Fruit fly (Drosophila melanogaster): ENCODE data around the gene Sbat.

Gene Sbat

dm6 chr2L:2885503-2886225 lies 7.5 kb downstream of the Sbat start, which contains the start of the genes NTPase and lilli (continued):
- 0 out of 2 replicates have a peak, but pooled peaks have one; percentile 9 for TF ChIP-seq CG15336 (GFP tag; IDR thresholded peaks at IDR 0.05)
- TF ChIP-seq CG4318 (GFP tag; optimal IDR thresholded peaks at IDR 0.05): no peak
- peak; percentile 3 for TF ChIP-seq CG8632 (GFP tag; optimal IDR thresholded peaks at IDR 0.05)
- TF ChIP-seq CG34406 (GFP tag; optimal IDR thresholded peaks at IDR 0.05): peak; percentile 41
- TF ChIP-seq svp (GFP tag): peak; percentile 35
- TF ChIP-seq salr (GFP tag; optimal IDR thresholded peaks at IDR 0.05): peak in 1 of 2 experiments; percentile 64
- peak; percentile 8 for TF ChIP-seq vri (GFP tag; optimal IDR thresholded peaks at IDR 0.05)
- peak; percentile 19 for TF ChIP-seq dsx (GFP tag; optimal IDR thresholded peaks at IDR 0.05; ENCODE audit: poor library complexity, severe bottlenecking)
- TF ChIP-seq OdsH (GFP tag; optimal IDR thresholded peaks at IDR 0.05): peak; percentile 56
- peak; percentile 72 for TF ChIP-seq CG31627 (GFP tag; optimal IDR thresholded peaks at IDR 0.05)
- TF ChIP-seq Met (GFP tag; optimal IDR thresholded peaks at IDR 0.05): peak; percentile 42
- peak; percentile 57 for TF ChIP-seq fkh (GFP tag; optimal IDR thresholded peaks at IDR 0.05)
- TF ChIP-seq Blimp-1 (GFP tag; optimal IDR thresholded peaks at IDR 0.05): no peak
- peak; percentile 34 for TF ChIP-seq Sox15 (GFP tag; optimal IDR thresholded peaks at IDR 0.05)
- peak; percentile 66 for TF ChIP-seq topi (GFP tag; optimal IDR thresholded peaks at IDR 0.05)
- TF ChIP-seq fd59A (GFP tag; optimal IDR thresholded peaks at IDR 0.05): no peak
- TF ChIP-seq Smox (GFP tag; optimal IDR thresholded peaks at IDR 0.05): peak; percentile 63
- TF ChIP-seq Ets21C (GFP tag; optimal IDR thresholded peaks at IDR 0.05): peak; percentile 31
- TF ChIP-seq CG11294 (GFP tag; IDR thresholded peaks at IDR 0.05): 0 out of 2 replicates have a peak, but pooled peaks have one; percentile 10
- TF ChIP-seq net (GFP tag; optimal IDR thresholded peaks at IDR 0.05): no peak
- no peak for TF ChIP-seq Eip93F (GFP tag; optimal IDR thresholded peaks at IDR 0.05)
- no peak for TF ChIP-seq CG32006 (GFP tag; optimal IDR thresholded peaks at IDR 0.05)
- TF ChIP-seq acj6 (GFP tag; optimal IDR thresholded peaks at IDR 0.05): peak; percentile 62
- peak; percentile 65 for TF ChIP-seq CG6163 (GFP tag; IDR thresholded peaks at IDR 0.05)
- TF ChIP-seq CG6854 (GFP tag; optimal IDR thresholded peaks at IDR 0.05): no peak
- TF ChIP-seq CG6276 (GFP tag; optimal IDR thresholded peaks at IDR 0.05): no peak
- no peak for TF ChIP-seq dac (GFP tag; optimal IDR thresholded peaks at IDR 0.05)
- no peak for TF ChIP-seq Gug (GFP tag; IDR thresholded peaks at IDR 0.05)
- TF ChIP-seq CG6808 (GFP tag; optimal IDR thresholded peaks at IDR 0.05): peak; percentile 1
- TF ChIP-seq CG10631 (GFP tag; optimal IDR thresholded peaks at IDR 0.05): peak; percentile 73
- peak; percentile 56 for TF ChIP-seq CG7368 (GFP tag; optimal IDR thresholded peaks at IDR 0.05)
- no peak for TF ChIP-seq CG1621 (tag; optimal IDR thresholded peaks at IDR 0.05)
- TF ChIP-seq CG3032 (tag; optimal IDR thresholded peaks at IDR 0.05): no peak

- TF ChIP-seq CG8119 (GFP tag; IDR thresholded peaks at IDR 0.05): no peak
- peak; percentile 28 for TF ChIP-seq svp (GFP tag)
These were observed 8.1 kb downstream of the Sbat start for dm6 chr2L:2886226-2886569.

- TF ChIP-seq CG8632 (GFP tag; optimal IDR thresholded peaks at IDR 0.05): no peak
- TF ChIP-seq spab (GFP tag; optimal IDR thresholded peaks at IDR 0.05): peak; percentile 25
- peak; percentile 19 for TF ChIP-seq Ets96B (tag; optimal IDR thresholded peaks at IDR 0.05)
- TF ChIP-seq dsx (GFP tag; optimal IDR thresholded peaks at IDR 0.05; ENCODE audit: poor library complexity, severe bottlenecking): peak; percentile 62
- no peak for TF ChIP-seq Sox15 (GFP tag; optimal IDR thresholded peaks at IDR 0.05)
- TF ChIP-seq CG11902 (GFP tag; optimal IDR thresholded peaks at IDR 0.05): no peak
- TF ChIP-seq esn (GFP tag; optimal IDR thresholded peaks at IDR 0.05): no peak
- TF ChIP-seq CG16779 (tag; optimal IDR thresholded peaks at IDR 0.05): no peak
- peak; percentile 20 for TF ChIP-seq dac (GFP tag; optimal IDR thresholded peaks at IDR 0.05)
- TF ChIP-seq CG3919 (GFP tag; optimal IDR thresholded peaks at IDR 0.05): no peak
- peak; percentile 14 for TF ChIP-seq CG10669 (GFP tag; optimal IDR thresholded peaks at IDR 0.05)
- TF ChIP-seq Smox (GFP tag; optimal IDR thresholded peaks at IDR 0.05): no peak
- TF ChIP-seq Met (GFP tag; optimal IDR thresholded peaks at IDR 0.05): no peak
- no peak for TF ChIP-seq Lpt (GFP tag; optimal IDR thresholded peaks at IDR 0.05)
- TF ChIP-seq Hr4 (GFP tag; optimal IDR thresholded peaks at IDR 0.05): no peak
- no peak for TF ChIP-seq pdm3 (GFP tag; optimal IDR thresholded peaks at IDR 0.05)
- no peak for TF ChIP-seq CG7368 (GFP tag; optimal IDR thresholded peaks at IDR 0.05)
- no peak for TF ChIP-seq fkh (GFP tag; optimal IDR thresholded peaks at IDR 0.05)
- peak; percentile 58; the same call in 2 of the 3 replicates for TF ChIP-seq eg (GFP tag; IDR thresholded peaks at IDR 0.05)
- TF ChIP-seq CG31627 (GFP tag; optimal IDR thresholded peaks at IDR 0.05): no peak
- peak; percentile 44 for TF ChIP-seq CG6276 (GFP tag; optimal IDR thresholded peaks at IDR 0.05)
These were observed 8.7 kb downstream of the Sbat start for dm6 chr2L:2886613-2887537.
